Fruit fly (Drosophila melanogaster) whole organism, prepupa: ENCODE data around the gene hid.

ENCODE experiments used
- CG10631 ChIP-seq: fragments of 200-800 bp; sonication (Bioruptor generic); optimal IDR thresholded peaks from 2 replicates; lab custom pipeline; 2016; ENCODE audit warnings: missing biosample characterization, missing genetic modification characterization
- CG10669 ChIP-seq: fragments of 200-800 bp; sonication (Bioruptor generic); optimal IDR thresholded peaks from 3 replicates; lab custom pipeline; 2018; ENCODE audit warnings: missing biosample characterization, mild to moderate bottlenecking, missing genetic modification characterization, moderate library complexity
- CG11902 ChIP-seq: fragments of 200-800 bp; sonication (Bioruptor generic); optimal IDR thresholded peaks from 3 replicates; lab custom pipeline; 2016; ENCODE audit warnings: missing biosample characterization, missing genetic modification characterization
- CG15336 ChIP-seq: fragments of 200-800 bp; sonication (Bioruptor generic); IDR thresholded peaks from 2 replicates; pipeline ENCODE4 v1.3.6; 2022; ENCODE audit warnings: missing biosample characterization, missing genetic modification characterization
- CG3032 ChIP-seq: fragments of 200-800 bp; optimal IDR thresholded peaks from 2 replicates; lab custom pipeline; 2019; ENCODE audit warnings: missing biosample characterization, mild to moderate bottlenecking, missing genetic modification characterization, moderate library complexity
- CG34406 ChIP-seq: fragments of 200-800 bp; sonication (Bioruptor generic); optimal IDR thresholded peaks from 3 replicates; lab custom pipeline; 2016; ENCODE audit warnings: missing biosample characterization, missing genetic modification characterization
- CG3919 ChIP-seq: fragments of 200-800 bp; sonication (Bioruptor generic); optimal IDR thresholded peaks from 3 replicates; lab custom pipeline; 2016; ENCODE audit warnings: missing biosample characterization, missing genetic modification characterization
- CG6163 ChIP-seq: fragments of 200-800 bp; sonication (Bioruptor generic); IDR thresholded peaks from 3 replicates; pipeline ENCODE4 v1.3.6; 2022; ENCODE audit warnings: missing biosample characterization, missing genetic modification characterization
- CG6276 ChIP-seq: fragments of 200-800 bp; sonication (Bioruptor generic); optimal IDR thresholded peaks from 2 replicates; lab custom pipeline; 2017; ENCODE audit warnings: missing biosample characterization, mild to moderate bottlenecking, missing genetic modification characterization
- CG6808 ChIP-seq: fragments of 200-800 bp; sonication (Bioruptor generic); optimal IDR thresholded peaks from 3 replicates; lab custom pipeline; 2017; ENCODE audit warnings: missing biosample characterization, missing genetic modification characterization, mild to moderate bottlenecking, moderate library complexity, missing genetic modification reagents
- CG8632 ChIP-seq: fragments of 200-800 bp; sonication (Bioruptor generic); optimal IDR thresholded peaks from 3 replicates; lab custom pipeline; 2016; ENCODE audit warnings: missing biosample characterization, missing genetic modification characterization
- CG9139 ChIP-seq: fragments of 200-800 bp; sonication (Bioruptor generic); optimal IDR thresholded peaks from 3 replicates; lab custom pipeline; 2017; ENCODE audit warnings: missing biosample characterization, mild to moderate bottlenecking, missing genetic modification characterization
- Eip78C ChIP-seq: fragments of 200-800 bp; sonication (Bioruptor generic); peaks from one replicate; lab custom pipeline; 2016; ENCODE audit warnings: missing biosample characterization, missing genetic modification characterization
- Eip93F ChIP-seq: fragments of 200-800 bp; sonication (Bioruptor generic); optimal IDR thresholded peaks from 2 replicates; lab custom pipeline; 2016; ENCODE audit warnings: missing biosample characterization, mild to moderate bottlenecking, missing genetic modification characterization
- Ets21C ChIP-seq: fragments of 200-800 bp; sonication (Bioruptor generic); optimal IDR thresholded peaks from 3 replicates; lab custom pipeline; 2016; ENCODE audit warnings: missing biosample characterization, missing genetic modification characterization
- Ets96B ChIP-seq: fragments of 200-800 bp; optimal IDR thresholded peaks from 2 replicates; lab custom pipeline; 2019; ENCODE audit warnings: missing biosample characterization, mild to moderate bottlenecking, missing genetic modification characterization, moderate library complexity
- Gug ChIP-seq: fragments of 200-800 bp; sonication (Bioruptor generic); IDR thresholded peaks from 2 replicates; pipeline ENCODE4 v1.3.6; 2022; ENCODE audit warnings: missing biosample characterization, missing genetic modification characterization
- Hr39 ChIP-seq: fragments of 200-800 bp; sonication (Bioruptor generic); optimal IDR thresholded peaks from 2 replicates; lab custom pipeline; 2016; ENCODE audit warnings: missing biosample characterization, missing genetic modification characterization
- Hr4 ChIP-seq: fragments of 200-800 bp; sonication (Bioruptor generic); optimal IDR thresholded peaks from 3 replicates; lab custom pipeline; 2016; ENCODE audit warnings: missing biosample characterization, missing genetic modification characterization
- Smox ChIP-seq: fragments of 200-800 bp; sonication (Bioruptor generic); optimal IDR thresholded peaks from 3 replicates; lab custom pipeline; 2016; ENCODE audit warnings: missing biosample characterization, missing genetic modification characterization
- Sox102F ChIP-seq: fragments of 200-800 bp; sonication (Bioruptor generic); optimal IDR thresholded peaks from 2 replicates; lab custom pipeline; 2016; ENCODE audit warnings: missing biosample characterization, mild to moderate bottlenecking, missing genetic modification characterization
- Sox14 ChIP-seq: fragments of 200-800 bp; sonication (Bioruptor generic); optimal IDR thresholded peaks from 3 replicates; lab custom pipeline; 2016; ENCODE audit warnings: missing biosample characterization, missing genetic modification characterization
- acj6 ChIP-seq: fragments of 200-800 bp; sonication (Bioruptor generic); optimal IDR thresholded peaks from 3 replicates; lab custom pipeline; 2016; ENCODE audit warnings: missing biosample characterization, missing genetic modification characterization
- dsx ChIP-seq: fragments of 200-800 bp; optimal IDR thresholded peaks from 3 replicates; lab custom pipeline; 2019; ENCODE audit warnings: missing biosample characterization, mild to moderate bottlenecking, missing genetic modification characterization, moderate library complexity; ENCODE audit not compliant: poor library complexity, severe bottlenecking
- eg ChIP-seq: fragments of 200-800 bp; sonication (Bioruptor generic); IDR thresholded peaks from 3 replicates; pipeline ENCODE4 v1.3.6; 2022; ENCODE audit warnings: missing biosample characterization, missing genetic modification characterization
- esn ChIP-seq: fragments of 200-800 bp; sonication (Bioruptor generic); optimal IDR thresholded peaks from 2 replicates; lab custom pipeline; 2016; ENCODE audit warnings: missing biosample characterization, mild to moderate bottlenecking, missing genetic modification characterization, moderate library complexity
- fd85E ChIP-seq: fragments of 200-800 bp; sonication (Bioruptor generic); optimal IDR thresholded peaks from 3 replicates; lab custom pipeline; 2016; ENCODE audit warnings: missing biosample characterization, missing genetic modification characterization
- net ChIP-seq: fragments of 200-800 bp; sonication (Bioruptor generic); optimal IDR thresholded peaks from 3 replicates; lab custom pipeline; 2016; ENCODE audit warnings: missing biosample characterization, missing genetic modification characterization
- salr ChIP-seq, 2 experiments: fragments of 200-800 bp; sonication (Bioruptor generic); optimal IDR thresholded peaks; 3 replicates each; lab custom pipeline; 2016 to 2018; ENCODE audit warnings: missing biosample characterization in 2 of 2, missing genetic modification characterization in 2 of 2, mild to moderate bottlenecking in 1 of 2
- spab ChIP-seq: fragments of 200-800 bp; sonication (Bioruptor generic); optimal IDR thresholded peaks from 2 replicates; lab custom pipeline; 2017; ENCODE audit warnings: missing biosample characterization, mild to moderate bottlenecking, missing genetic modification characterization, missing genetic modification reagents
- ss ChIP-seq, 2 experiments: fragments of 200-800 bp; sonication (Bioruptor generic); optimal IDR thresholded peaks; 2 replicates in 1 of 2; 3 replicates in 1 of 2; lab custom pipeline; 2017 to 2018; ENCODE audit warnings: mild to moderate bottlenecking in 2 of 2, missing biosample characterization in 2 of 2, missing genetic modification characterization in 2 of 2, moderate library complexity in 1 of 2
- svp ChIP-seq: fragments of 200-800 bp; sonication (Bioruptor generic); peaks from one replicate; lab custom pipeline; 2016; ENCODE audit warnings: missing biosample characterization, missing genetic modification characterization
- topi ChIP-seq: fragments of 200-800 bp; sonication (Bioruptor generic); optimal IDR thresholded peaks from 3 replicates; lab custom pipeline; 2016; ENCODE audit warnings: missing biosample characterization, missing genetic modification characterization
- vri ChIP-seq: fragments of 200-800 bp; sonication (Bioruptor generic); optimal IDR thresholded peaks from 3 replicates; lab custom pipeline; 2016; ENCODE audit warnings: missing biosample characterization, mild to moderate bottlenecking, missing genetic modification characterization

hid gene

DNA sequence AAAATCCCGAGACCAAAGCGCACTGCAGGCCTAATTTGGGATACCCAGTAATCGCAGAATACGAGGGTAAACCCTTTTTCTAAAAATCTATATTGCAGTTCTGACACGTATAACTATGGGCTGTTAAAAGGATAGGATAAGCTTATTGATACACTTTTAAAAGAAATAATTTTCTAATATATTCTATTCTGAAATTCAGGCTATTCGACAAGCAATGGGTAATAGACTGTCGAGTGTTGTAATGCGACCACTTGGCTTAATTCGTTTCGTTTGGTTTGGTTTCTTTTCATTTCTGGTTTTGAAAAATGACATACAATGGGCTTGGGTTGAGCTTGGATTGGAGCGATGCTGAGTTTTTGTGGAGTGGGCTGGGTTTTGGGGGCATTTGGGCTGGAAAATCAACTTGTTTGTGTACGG, 26.8 kb upstream of the hid start (continued):
- TF ChIP-seq eg (GFP tag; lab: Robert Waterston, UW) (peak; percentile 89), Hr39 (GFP tag; lab: Kevin White, UChicago) (peak; percentile 74), Ets96B (tag; lab: Kevin White, UChicago) (peak; percentile 56), ss (GFP tag; optimal IDR thresholded peaks at IDR 0.05; lab: Kevin White, UChicago) (peak; percentile 12 to 46), CG9139 (GFP tag; lab: Kevin White, UChicago) (peak; percentile 43), Sox14 (GFP tag; lab: Kevin White, UChicago) (peak; percentile 74), Smox (peak; percentile 80), CG8632 (GFP tag; lab: Kevin White, UChicago) (peak; percentile 70), dsx (GFP tag; lab: Kevin White, UChicago) (peak; percentile 49), CG34406 (GFP tag; lab: Kevin White, UChicago) (peak; percentile 75), Eip93F (peak; percentile 67), Hr4 (GFP tag; lab: Kevin White, UChicago) (peak; percentile 80), topi (GFP tag; lab: Kevin White, UChicago) (peak; percentile 86), CG6276 (peak; percentile 68), Eip78C (GFP tag; lab: Kevin White, UChicago) (peak; percentile 96)
- TF ChIP-seq, all 60 proteins: peak for 57

DNA sequence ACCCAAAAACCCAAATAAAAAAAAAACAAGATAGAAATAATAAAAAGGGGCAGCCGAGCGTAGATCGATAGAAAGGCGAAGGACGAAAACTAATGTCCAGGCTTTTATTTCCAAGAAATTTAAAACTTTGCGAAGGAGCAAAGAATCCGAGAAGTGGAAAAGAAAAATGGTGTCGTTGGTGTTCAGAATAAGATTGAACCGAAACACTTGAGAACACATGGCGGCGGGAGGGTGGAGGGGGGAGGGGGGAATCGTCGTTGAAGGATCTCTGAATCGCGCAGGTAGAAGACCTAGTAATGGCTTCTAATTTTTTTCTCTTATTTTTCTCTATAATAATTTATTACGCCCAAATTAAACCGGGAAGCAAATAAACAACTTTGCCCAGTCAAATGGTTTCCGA, 20.1 kb upstream of the hid start:
- TF ChIP-seq net (no peak), CG3919 (GFP tag; lab: Kevin White, UChicago) (no peak), CG11902 (GFP tag; lab: Kevin White, UChicago) (no peak), CG8632 (GFP tag; lab: Kevin White, UChicago) (no peak)
- TF ChIP-seq, all 60 proteins: peak for 0

DNA sequence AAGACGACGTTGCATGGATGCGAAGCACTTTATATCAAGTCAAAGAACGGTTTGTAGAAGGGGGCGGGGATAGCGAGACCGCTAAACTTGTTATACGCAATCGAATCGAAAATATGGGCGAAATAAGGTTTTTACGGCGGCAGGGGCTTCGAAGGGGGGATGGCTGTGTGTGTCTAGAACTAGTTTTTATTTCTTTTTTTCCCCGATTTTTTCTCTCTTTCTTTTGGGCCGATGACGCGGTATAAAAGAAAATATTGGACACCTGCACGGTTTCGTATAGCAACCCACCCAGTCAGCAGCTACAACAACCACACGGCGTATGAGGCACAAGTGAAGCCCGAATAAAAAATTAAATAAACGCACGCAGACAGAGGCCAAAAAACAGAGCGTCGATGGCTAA, 18.9 kb upstream of the hid start:
- TF ChIP-seq ss (GFP tag; optimal IDR thresholded peaks at IDR 0.05; lab: Kevin White, UChicago) (peak; percentile 16 to 42), Hr39 (GFP tag; lab: Kevin White, UChicago) (no peak), Ets21C (no peak), CG6163 (GFP tag; lab: Robert Waterston, UW) (peak; percentile 22; the same call in 1 of the 3 replicates), svp (GFP tag; lab: Kevin White, UChicago) (no peak), CG10669 (GFP tag; lab: Kevin White, UChicago) (no peak)

DNA sequence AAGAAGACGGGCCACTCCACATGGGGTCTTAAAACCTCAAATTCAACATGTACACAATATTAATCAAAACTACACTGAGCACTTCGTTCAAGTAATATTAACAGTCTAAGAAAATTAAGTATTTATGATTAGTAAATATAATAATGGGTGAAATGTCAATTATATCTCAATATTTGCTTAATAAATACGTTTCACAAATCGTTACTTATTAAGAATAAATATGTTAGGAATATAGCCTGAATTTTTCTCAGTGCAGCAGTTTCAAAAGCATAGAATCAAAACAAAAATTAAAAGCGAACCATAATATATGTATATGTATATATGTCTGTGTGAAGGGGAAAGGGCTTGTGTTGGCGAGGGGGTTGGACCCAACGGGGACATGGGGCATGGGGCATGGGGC, 18.5 kb upstream of the hid start:
- TF ChIP-seq Smox (no peak), svp (GFP tag; lab: Kevin White, UChicago) (peak; percentile 60), Eip78C (GFP tag; lab: Kevin White, UChicago) (peak; percentile 54), dsx (GFP tag; lab: Kevin White, UChicago) (peak; percentile 62), CG3919 (GFP tag; lab: Kevin White, UChicago) (peak; percentile 14), fd85E (GFP tag; lab: Kevin White, UChicago) (no peak), Ets21C (no peak), CG6808 (GFP tag; lab: Kevin White, UChicago) (peak; percentile 10), CG10631 (GFP tag; lab: Kevin White, UChicago) (peak; percentile 46), Sox102F (GFP tag; lab: Kevin White, UChicago) (no peak), ss (GFP tag; optimal IDR thresholded peaks at IDR 0.05; lab: Kevin White, UChicago) (peak in 1 of 2 experiments; percentile 20), Gug (no peak), acj6 (GFP tag; lab: Kevin White, UChicago) (no peak), salr (GFP tag; optimal IDR thresholded peaks at IDR 0.05; lab: Kevin White, UChicago) (peak in 1 of 2 experiments; percentile 2), esn (no peak), spab (GFP tag; lab: Kevin White, UChicago) (peak; percentile 13), vri (GFP tag; lab: Kevin White, UChicago) (no peak), CG15336 (GFP tag; lab: Robert Waterston, UW) (0 out of 2 replicates have a peak, but pooled peaks have one; percentile 14), Ets96B (tag; lab: Kevin White, UChicago) (peak; percentile 71), CG3032 (peak; percentile 49)
